Fruit fly (Drosophila melanogaster) whole organism, adult: Measurements from ENCODE around the gene Ns4.

Experiments used
- CG11617 ChIP-seq: fragments of 200-800 bp; sonication (Bioruptor generic); optimal IDR thresholded peaks from 2 replicates; lab custom pipeline; 2017; ENCODE audit warnings: mild to moderate bottlenecking, missing biosample characterization, missing genetic modification reagents, missing genetic modification characterization
- CG12768 ChIP-seq: fragments of 200-800 bp; sonication (Bioruptor generic); optimal IDR thresholded peaks from 2 replicates; lab custom pipeline; 2017; ENCODE audit warnings: missing biosample characterization, missing genetic modification characterization, mild to moderate bottlenecking, moderate library complexity, missing genetic modification reagents
- CG14711 ChIP-seq: fragments of 200-800 bp; sonication (Bioruptor generic); optimal IDR thresholded peaks from 2 replicates; lab custom pipeline; 2018; ENCODE audit warnings: missing biosample characterization, mild to moderate bottlenecking, missing genetic modification characterization, moderate library complexity
- CG1620 ChIP-seq: fragments of 200-800 bp; sonication (Bioruptor generic); optimal IDR thresholded peaks from 2 replicates; lab custom pipeline; 2016; ENCODE audit warnings: missing biosample characterization, missing genetic modification characterization
- CG5204 ChIP-seq: fragments of 200-800 bp; sonication (Bioruptor generic); optimal IDR thresholded peaks from 2 replicates; lab custom pipeline; 2016; ENCODE audit warnings: missing biosample characterization, missing genetic modification characterization
- Clk ChIP-seq: fragments of 200-800 bp; sonication (Bioruptor generic); optimal IDR thresholded peaks from 2 replicates; lab custom pipeline; 2017; ENCODE audit warnings: missing biosample characterization, missing genetic modification characterization
- Crg-1 ChIP-seq: fragments of 200-800 bp; sonication (Bioruptor generic); optimal IDR thresholded peaks from 2 replicates; lab custom pipeline; 2016; ENCODE audit warnings: missing biosample characterization, missing genetic modification characterization
- bab1 ChIP-seq: fragments of 200-800 bp; sonication (Bioruptor generic); optimal IDR thresholded peaks from 3 replicates; lab custom pipeline; 2019; ENCODE audit warnings: missing biosample characterization, mild to moderate bottlenecking, missing genetic modification characterization, moderate library complexity
- cic ChIP-seq: fragments of 200-800 bp; sonication (Bioruptor generic); optimal IDR thresholded peaks from 2 replicates; lab custom pipeline; 2017; ENCODE audit warnings: missing biosample characterization, mild to moderate bottlenecking, missing genetic modification characterization, moderate library complexity
- cnc ChIP-seq, 2 experiments: fragments of >200 bp; optimal IDR thresholded peaks; 2 replicates each; lab custom pipeline; 2017
- kay ChIP-seq: fragments of 200-800 bp; sonication (Bioruptor generic); peaks from one replicate; lab custom pipeline; 2016; ENCODE audit warnings: missing biosample characterization, missing genetic modification characterization, borderline replicate concordance
- ovo ChIP-seq: fragments of 200-800 bp; sonication (Bioruptor generic); optimal IDR thresholded peaks from 2 replicates; lab custom pipeline; 2016; ENCODE audit warnings: missing biosample characterization, missing genetic modification characterization
- toe ChIP-seq: fragments of 200-800 bp; sonication (Bioruptor generic); optimal IDR thresholded peaks from 2 replicates; lab custom pipeline; 2016; ENCODE audit warnings: missing biosample characterization, missing genetic modification characterization

dm6 chr2L:20792521-20792920 lies 40.2 kb downstream of the Ns4 start:
- no peak for TF ChIP-seq ovo
- no peak for TF ChIP-seq cnc (optimal IDR thresholded peaks at IDR 0.05; lab: Kevin White, UChicago)
- no peak for TF ChIP-seq Crg-1 (GFP tag; lab: Kevin White, UChicago)
- TF ChIP-seq Clk (GFP tag; lab: Kevin White, UChicago) = no peak
- no peak for TF ChIP-seq CG14711
- no peak for TF ChIP-seq CG5204 (GFP tag; lab: Kevin White, UChicago)
- TF ChIP-seq kay (GFP tag; lab: Kevin White, UChicago) = peak; percentile 53
- TF ChIP-seq cic (GFP tag; lab: Kevin White, UChicago) = no peak
- no peak for TF ChIP-seq CG11617 (GFP tag; lab: Kevin White, UChicago)
- TF ChIP-seq toe (GFP tag; lab: Kevin White, UChicago) = no peak
- TF ChIP-seq CG12768 (GFP tag; lab: Kevin White, UChicago) = no peak
- TF ChIP-seq bab1 (GFP tag; lab: Kevin White, UChicago) = no peak
- no peak for TF ChIP-seq CG1620 (GFP tag; lab: Kevin White, UChicago)
